Fruit fly (Drosophila melanogaster) whole organism, wandering third instar larva: ENCODE results near the gene Papst2.

ENCODE experiments used
- CG32264 ChIP-seq: fragments of 200-800 bp; sonication (Bioruptor generic); optimal IDR thresholded peaks from 2 replicates; lab custom pipeline; 2016; ENCODE audit warnings: missing biosample characterization, missing genetic modification characterization
- CG9705 ChIP-seq: fragments of 200-800 bp; sonication (Bioruptor generic); optimal IDR thresholded peaks from 2 replicates; lab custom pipeline; 2018; ENCODE audit warnings: missing biosample characterization, mild to moderate bottlenecking, missing genetic modification characterization
- CrebA ChIP-seq: fragments of 200-800 bp; sonication (Bioruptor generic); optimal IDR thresholded peaks from 2 replicates; lab custom pipeline; 2016; ENCODE audit warnings: missing biosample characterization, mild to moderate bottlenecking, missing genetic modification characterization, borderline replicate concordance
- GATAd ChIP-seq: sonication (Bioruptor generic); optimal IDR thresholded peaks from 2 replicates; lab custom pipeline; 2016; ENCODE audit warnings: missing biosample characterization, missing genetic modification characterization
- HLH106 ChIP-seq: fragments of 200-800 bp; optimal IDR thresholded peaks from 3 replicates; lab custom pipeline; 2019; ENCODE audit warnings: missing biosample characterization, mild to moderate bottlenecking, missing genetic modification characterization, moderate library complexity
- Hnf4 ChIP-seq: fragments of 200-800 bp; sonication (Bioruptor generic); optimal IDR thresholded peaks from 2 replicates; lab custom pipeline; 2016; ENCODE audit warnings: missing biosample characterization, mild to moderate bottlenecking, missing genetic modification characterization
- Hr78 ChIP-seq: fragments of >200 bp; optimal IDR thresholded peaks from 2 replicates; lab custom pipeline; 2017; ENCODE audit warnings: missing biosample characterization, missing genetic modification characterization
- Hr83 ChIP-seq: fragments of 200-300 bp; sonication (Bioruptor generic); optimal IDR thresholded peaks from 2 replicates; lab custom pipeline; 2016; ENCODE audit warnings: missing biosample characterization, mild to moderate bottlenecking, missing genetic modification characterization, moderate library complexity; ENCODE audit not compliant: poor library complexity, severe bottlenecking
- Jra ChIP-seq: sonication (Bioruptor generic); optimal IDR thresholded peaks from 2 replicates; lab custom pipeline; 2016; ENCODE audit warnings: missing biosample characterization, missing genetic modification characterization
- Mio ChIP-seq: sonication (Bioruptor generic); optimal IDR thresholded peaks from 2 replicates; lab custom pipeline; 2016; ENCODE audit warnings: missing biosample characterization, missing genetic modification characterization
- Myc ChIP-seq: fragments of >200 bp; optimal IDR thresholded peaks from 2 replicates; lab custom pipeline; 2017
- N ChIP-seq: fragments of >200 bp; optimal IDR thresholded peaks from 2 replicates; lab custom pipeline; 2018; ENCODE audit warnings: missing biosample characterization, missing external identifiers, missing genetic modification characterization
- OdsH ChIP-seq: fragments of 200-800 bp; sonication (Bioruptor generic); optimal IDR thresholded peaks from 2 replicates; lab custom pipeline; 2016; ENCODE audit warnings: missing biosample characterization, mild to moderate bottlenecking, missing genetic modification characterization
- Rel ChIP-seq, 2 experiments: fragments of 200-800 bp; sonication (Bioruptor generic) in 1 of 2; optimal IDR thresholded peaks; 2 replicates in 1 of 2; 3 replicates in 1 of 2; lab custom pipeline; 2016 to 2019; ENCODE audit warnings: mild to moderate bottlenecking in 2 of 2, missing biosample characterization in 2 of 2, missing genetic modification characterization in 2 of 2, moderate library complexity in 1 of 2
- Sp1 ChIP-seq: fragments of 200-800 bp; sonication (Bioruptor generic); optimal IDR thresholded peaks from 3 replicates; lab custom pipeline; 2019; ENCODE audit warnings: missing biosample characterization, mild to moderate bottlenecking, missing genetic modification characterization, moderate library complexity
- Vsx2 ChIP-seq: fragments of 200-300, 225-300 bp; sonication (Bioruptor generic); optimal IDR thresholded peaks from 2 replicates; lab custom pipeline; 2018; ENCODE audit warnings: missing biosample characterization, missing genetic modification characterization; ENCODE audit not compliant: partially characterized antibody
- br ChIP-seq: fragments of 200-800 bp; sonication (Bioruptor generic); optimal IDR thresholded peaks from 2 replicates; lab custom pipeline; 2016; ENCODE audit warnings: missing biosample characterization, missing genetic modification characterization
- brk ChIP-seq: fragments of 200-800 bp; sonication (Bioruptor generic); optimal IDR thresholded peaks from 2 replicates; lab custom pipeline; 2016; ENCODE audit warnings: missing biosample characterization, mild to moderate bottlenecking, missing genetic modification characterization
- dl ChIP-seq, 2 experiments: fragments of 175-275, 200-275 bp in 1 of 2; fragments of 200-275 bp in 1 of 2; sonication (Bioruptor generic); optimal IDR thresholded peaks; lab custom pipeline; 2018; ENCODE audit warnings: mild to moderate bottlenecking in 2 of 2, missing biosample characterization in 2 of 2, missing genetic modification characterization in 2 of 2, moderate library complexity in 2 of 2; ENCODE audit not compliant: partially characterized antibody in 2 of 2, insufficient read depth in 1 of 2
- dmrt93B ChIP-seq: fragments of 200-800 bp; sonication (Bioruptor generic); optimal IDR thresholded peaks from 2 replicates; lab custom pipeline; 2018; ENCODE audit warnings: missing biosample characterization, mild to moderate bottlenecking, missing genetic modification characterization
- dsf ChIP-seq: sonication (Bioruptor generic); optimal IDR thresholded peaks from 2 replicates; lab custom pipeline; 2016; ENCODE audit warnings: missing biosample characterization, missing genetic modification characterization, borderline replicate concordance
- ey ChIP-seq: fragments of 200-800 bp; sonication (Bioruptor generic); optimal IDR thresholded peaks from 2 replicates; lab custom pipeline; 2016; ENCODE audit warnings: missing biosample characterization, missing genetic modification characterization
- foxo ChIP-seq, 2 experiments: fragments of 200-800 bp; sonication (Bioruptor generic); optimal IDR thresholded peaks; 2 replicates in 1 of 2; 3 replicates in 1 of 2; lab custom pipeline; 2016 to 2017; ENCODE audit warnings: missing biosample characterization in 2 of 2, missing genetic modification characterization in 2 of 2
- fru ChIP-seq: fragments of 200-800 bp; sonication (Bioruptor generic); optimal IDR thresholded peaks from 3 replicates; lab custom pipeline; 2016; ENCODE audit warnings: missing biosample characterization, mild to moderate bottlenecking, missing genetic modification characterization
- h ChIP-seq: fragments of 200-800 bp; sonication (Bioruptor generic); optimal IDR thresholded peaks from 3 replicates; lab custom pipeline; 2016; ENCODE audit warnings: missing biosample characterization, mild to moderate bottlenecking, missing genetic modification characterization
- jim ChIP-seq: fragments of 175-275, 200-325 bp; sonication (Bioruptor generic); optimal IDR thresholded peaks from 2 replicates; lab custom pipeline; 2016; ENCODE audit warnings: missing biosample characterization, mild to moderate bottlenecking, missing genetic modification characterization
- pan ChIP-seq: fragments of >200 bp; optimal IDR thresholded peaks from 2 replicates; lab custom pipeline; 2017
- psq ChIP-seq: fragments of 200-800 bp; sonication (Bioruptor generic); optimal IDR thresholded peaks from 3 replicates; lab custom pipeline; 2017; ENCODE audit warnings: missing biosample characterization, mild to moderate bottlenecking, missing genetic modification characterization, moderate library complexity
- rgr ChIP-seq: fragments of 200-800 bp; sonication (Bioruptor generic); optimal IDR thresholded peaks from 3 replicates; lab custom pipeline; 2016; ENCODE audit warnings: missing biosample characterization, mild to moderate bottlenecking, missing genetic modification characterization
- sv ChIP-seq: fragments of 200-800 bp; sonication (Bioruptor generic); optimal IDR thresholded peaks from 3 replicates; lab custom pipeline; 2016; ENCODE audit warnings: missing biosample characterization, missing genetic modification characterization
- tai ChIP-seq: sonication (Bioruptor generic); optimal IDR thresholded peaks from 2 replicates; lab custom pipeline; 2016; ENCODE audit warnings: missing biosample characterization, missing genetic modification characterization
- usp ChIP-seq: fragments of >200 bp; optimal IDR thresholded peaks from 2 replicates; lab custom pipeline; 2017; ENCODE audit warnings: missing biosample characterization, missing genetic modification characterization

The Papst2 gene

dm6 chr3L:17004765-17005414, 37.7 kb upstream of the Papst2 start:
- TF ChIP-seq HLH106: peak; percentile 3
- TF ChIP-seq tai (GFP tag; lab: Kevin White, UChicago): no peak
- TF ChIP-seq OdsH (GFP tag; lab: Kevin White, UChicago): peak; percentile 37
- TF ChIP-seq, all 38 proteins: peak for 2

- TF ChIP-seq dl (GFP tag; optimal IDR thresholded peaks at IDR 0.05; lab: Kevin White, UChicago; ENCODE audit: insufficient read depth in 1 of 2, partially characterized antibody in 2 of 2): no peak
- TF ChIP-seq Jra: no peak
- TF ChIP-seq Rel (GFP tag; optimal IDR thresholded peaks at IDR 0.05; lab: Kevin White, UChicago): no peak
- peak; percentile 24 for TF ChIP-seq Rel (tag; optimal IDR thresholded peaks at IDR 0.05; lab: Kevin White, UChicago)
Observed at dm6 chr3L:17005415-17005796, 37.2 kb upstream of the Papst2 start.

- no peak for TF ChIP-seq Myc (lab: Kevin White, UChicago)
- TF ChIP-seq rgr (GFP tag; lab: Kevin White, UChicago): peak; percentile 28
- TF ChIP-seq usp: no peak
- no peak for TF ChIP-seq CrebA
- TF ChIP-seq Vsx2 (GFP tag; lab: Kevin White, UChicago): no peak
- TF ChIP-seq HLH106: no peak
- no peak for TF ChIP-seq Hnf4
- TF ChIP-seq foxo (GFP tag; optimal IDR thresholded peaks at IDR 0.05; lab: Kevin White, UChicago): peak in 1 of 2 experiments; percentile 14
- TF ChIP-seq Rel (GFP tag; optimal IDR thresholded peaks at IDR 0.05; lab: Kevin White, UChicago): no peak
- peak; percentile 46 for TF ChIP-seq Rel (tag; optimal IDR thresholded peaks at IDR 0.05; lab: Kevin White, UChicago)
- TF ChIP-seq Hr78: no peak
- TF ChIP-seq N (GFP tag; lab: Kevin White, UChicago): no peak
- TF ChIP-seq dl (GFP tag; optimal IDR thresholded peaks at IDR 0.05; lab: Kevin White, UChicago; ENCODE audit: insufficient read depth in 1 of 2, partially characterized antibody in 2 of 2): no peak
- TF ChIP-seq h (GFP tag; lab: Kevin White, UChicago): peak; percentile 46
- peak; percentile 1 for TF ChIP-seq Hr83 (GFP tag; lab: Kevin White, UChicago)
- TF ChIP-seq br (GFP tag; lab: Kevin White, UChicago): no peak
- no peak for TF ChIP-seq Mio
- TF ChIP-seq, all 38 proteins: peak for 5
Observed at dm6 chr3L:17006250-17006693, 36.3 kb upstream of the Papst2 start.

- TF ChIP-seq dl (GFP tag; optimal IDR thresholded peaks at IDR 0.05; lab: Kevin White, UChicago; ENCODE audit: insufficient read depth in 1 of 2, partially characterized antibody in 2 of 2) (no peak), h (GFP tag; lab: Kevin White, UChicago) (peak; percentile 62), Vsx2 (GFP tag; lab: Kevin White, UChicago) (no peak), fru (peak; percentile 12), rgr (GFP tag; lab: Kevin White, UChicago) (peak; percentile 30), Rel (GFP tag; optimal IDR thresholded peaks at IDR 0.05; lab: Kevin White, UChicago) (no peak), Rel (tag; optimal IDR thresholded peaks at IDR 0.05; lab: Kevin White, UChicago) (peak; percentile 19), Mio (no peak), foxo (GFP tag; optimal IDR thresholded peaks at IDR 0.05; lab: Kevin White, UChicago) (peak in 1 of 2 experiments; percentile 51), N (GFP tag; lab: Kevin White, UChicago) (no peak), Sp1 (GFP tag; lab: Kevin White, UChicago) (peak; percentile 9), HLH106 (peak; percentile 44), CG9705 (GFP tag; lab: Kevin White, UChicago) (no peak), OdsH (GFP tag; lab: Kevin White, UChicago) (peak; percentile 34), Hr83 (GFP tag; lab: Kevin White, UChicago) (no peak), dmrt93B (no peak), pan (lab: Kevin White, UChicago) (no peak), Hnf4 (peak; percentile 10), Myc (lab: Kevin White, UChicago) (no peak), br (GFP tag; lab: Kevin White, UChicago) (no peak)
- TF ChIP-seq, all 38 proteins: peak for 9
Observed at dm6 chr3L:17007041-17007471, 35.5 kb upstream of the Papst2 start.

DNA sequence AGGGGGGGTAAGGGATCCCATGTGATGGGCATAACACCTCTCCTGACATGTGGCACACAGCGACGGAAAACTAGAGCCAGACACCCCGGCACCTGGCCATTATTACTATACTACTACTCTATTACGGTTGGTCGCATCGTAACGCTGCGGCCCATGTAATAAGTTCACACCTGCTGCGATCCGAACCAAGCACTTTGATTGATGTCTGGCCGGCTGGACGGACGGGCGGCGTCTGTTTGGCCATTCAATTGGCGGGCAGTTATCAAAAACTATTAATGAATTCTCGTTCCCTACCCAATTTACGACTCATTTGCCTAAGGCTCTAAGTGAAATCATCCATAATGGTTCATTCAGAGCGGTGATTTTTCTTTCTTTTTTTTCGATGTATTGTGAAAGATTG, 35.1 kb upstream of the Papst2 start:
- TF ChIP-seq GATAd (GFP tag; lab: Kevin White, UChicago): no peak
- no peak for TF ChIP-seq Rel (GFP tag; optimal IDR thresholded peaks at IDR 0.05; lab: Kevin White, UChicago)
- TF ChIP-seq Rel (tag; optimal IDR thresholded peaks at IDR 0.05; lab: Kevin White, UChicago): no peak
- TF ChIP-seq Hr83 (GFP tag; lab: Kevin White, UChicago): no peak
- TF ChIP-seq CG32264 (GFP tag; lab: Kevin White, UChicago): no peak
- no peak for TF ChIP-seq ey
- no peak for TF ChIP-seq Mio
- TF ChIP-seq dsf (GFP tag; lab: Kevin White, UChicago): no peak
- no peak for TF ChIP-seq Jra
- TF ChIP-seq tai (GFP tag; lab: Kevin White, UChicago): no peak
- no peak for TF ChIP-seq brk
- no peak for TF ChIP-seq psq (GFP tag; lab: Kevin White, UChicago)
- no peak for TF ChIP-seq jim (GFP tag; lab: Kevin White, UChicago)
- no peak for TF ChIP-seq usp
- TF ChIP-seq pan (lab: Kevin White, UChicago): no peak
- no peak for TF ChIP-seq h (GFP tag; lab: Kevin White, UChicago)
- TF ChIP-seq dmrt93B: no peak
- no peak for TF ChIP-seq sv (GFP tag; lab: Kevin White, UChicago)
- TF ChIP-seq, all 38 proteins: peak for 0
